Worm (Caenorhabditis elegans) whole organism, mixed stage, embryonic: ENCODE measurements around the gene gdh-1.

ENCODE experiments used
- cnd-1 ChIP-seq: fragments of 200-800 bp; sonication (Bioruptor generic); optimal IDR thresholded peaks from 2 replicates; lab custom pipeline; 2018; ENCODE audit warnings: mild to moderate bottlenecking, missing genetic modification characterization, missing compliant biosample characterization
- elt-3 ChIP-seq: fragments of 150-350 bp; optimal IDR thresholded peaks from 2 replicates; lab custom pipeline; 2014; ENCODE audit warnings: missing biosample characterization, missing genetic modification characterization
- mls-2 ChIP-seq: sonication (generic microtip); optimal IDR thresholded peaks from 2 replicates; lab custom pipeline; 2016; ENCODE audit warnings: mild to moderate bottlenecking, missing genetic modification characterization, moderate library complexity, missing compliant biosample characterization
- snpc-4 ChIP-seq: fragments of 150-350 bp; optimal IDR thresholded peaks from 2 replicates; lab custom pipeline; 2014; ENCODE audit warnings: missing biosample characterization, missing genetic modification characterization

ce11 chrIV:11917886-11918285, 35.2 kb upstream of the gdh-1 start:
- TF ChIP-seq cnd-1 (no peak), elt-3 (tag; lab: Kevin White, UChicago) (no peak), snpc-4 (tag; lab: Kevin White, UChicago) (no peak), mls-2 (tag; lab: Kevin White, UChicago) (no peak)
